Worm (Caenorhabditis elegans) whole organism, dauer: Measurements from ENCODE around the gene scc-2.

ENCODE experiments used
- unc-62 ChIP-seq: sonication (generic microtip); optimal IDR thresholded peaks from 2 replicates; lab custom pipeline; 2017; ENCODE audit warnings: missing biosample characterization, missing genetic modification reagents, missing genetic modification characterization

Gene scc-2

ce11 chrII:282483-282882, 19.0 kb upstream of the scc-2 start, which contains the start of gene trul-1:
Gene trul-1, minus strand, starts transcription at chrII:282583.
- TF ChIP-seq unc-62 (GFP tag; lab: Kevin White, UChicago): no peak

- TF ChIP-seq unc-62 (GFP tag; lab: Kevin White, UChicago): no peak
These were observed 15.2 kb upstream of the scc-2 start, which contains the start of gene B0432.8 for ce11 chrII:278636-279035. Gene B0432.8, minus strand, starts transcription at chrII:278736.

ce11 chrII:273872-274271, 10.4 kb upstream of the scc-2 start, which contains the start of gene B0432.7:
Gene B0432.7, minus strand, starts transcription at chrII:273972.
- TF ChIP-seq unc-62 (GFP tag; lab: Kevin White, UChicago): no peak

- TF ChIP-seq unc-62 (GFP tag; lab: Kevin White, UChicago): no peak
These were observed 590 bp upstream of the scc-2 start, which contains the start of gene B0432.14 for ce11 chrII:264053-264452. Gene B0432.14, plus strand, starts transcription at chrII:264353.

- no peak for TF ChIP-seq unc-62 (GFP tag; lab: Kevin White, UChicago)
These were observed 5.9 kb downstream of the scc-2 start, which contains the start of gene cat-2 for ce11 chrII:257519-257918. Gene cat-2, plus strand, starts transcription at chrII:257819.

ce11 chrII:255124-255523, 8.3 kb downstream of the scc-2 start:
- TF ChIP-seq unc-62 (GFP tag; lab: Kevin White, UChicago): no peak

ce11 chrII:247736-248135, 15.7 kb downstream of the scc-2 start:
- TF ChIP-seq unc-62 (GFP tag; lab: Kevin White, UChicago): no peak

ce11 chrII:240043-240442, 23.4 kb downstream of the scc-2 start:
- TF ChIP-seq unc-62 (GFP tag; lab: Kevin White, UChicago): no peak

- TF ChIP-seq unc-62 (GFP tag; lab: Kevin White, UChicago): no peak
These were observed 25.7 kb downstream of the scc-2 start, which contains the start of gene laat-1 for ce11 chrII:237721-238120. Gene laat-1, minus strand, starts transcription at chrII:237821.

ce11 chrII:232641-233040, 30.8 kb downstream of the scc-2 start, which contains the start of gene Y43H11AL.1:
Gene Y43H11AL.1, minus strand, starts transcription at chrII:232741.
- TF ChIP-seq unc-62 (GFP tag; lab: Kevin White, UChicago): no peak

ce11 chrII:221212-221611, 42.3 kb downstream of the scc-2 start:
- TF ChIP-seq unc-62 (GFP tag; lab: Kevin White, UChicago): no peak

- TF ChIP-seq unc-62 (GFP tag; lab: Kevin White, UChicago): no peak
These were observed 42.9 kb downstream of the scc-2 start, which contains the start of gene ubxn-3 for ce11 chrII:220602-221001. Gene ubxn-3, minus strand, starts transcription at chrII:220667.

- TF ChIP-seq unc-62 (GFP tag; lab: Kevin White, UChicago): no peak
These were observed 43.5 kb downstream of the scc-2 start for ce11 chrII:219846-220503.

ce11 chrII:217308-217707, 46.2 kb downstream of the scc-2 start:
- no peak for TF ChIP-seq unc-62 (GFP tag; lab: Kevin White, UChicago)

ce11 chrII:216598-216997, 46.9 kb downstream of the scc-2 start, which contains the start of gene F48A11.4:
Gene F48A11.4, minus strand, starts transcription at chrII:216621.
- TF ChIP-seq unc-62 (GFP tag; lab: Kevin White, UChicago): no peak

ce11 chrII:208097-208496, 55.4 kb downstream of the scc-2 start:
- TF ChIP-seq unc-62 (GFP tag; lab: Kevin White, UChicago): no peak

ce11 chrII:196685-197084, 66.8 kb downstream of the scc-2 start, which contains the start of gene chs-2:
Gene chs-2, plus strand, starts transcription at chrII:196985.
- no peak for TF ChIP-seq unc-62 (GFP tag; lab: Kevin White, UChicago)
